Worm (Caenorhabditis elegans) whole organism, young adult: ENCODE data around the gene C16C4.1.

ENCODE experiments used
- F57A8.1 ChIP-seq: fragments of 200-800 bp; sonication (Bioruptor generic); optimal IDR thresholded peaks from 2 replicates; lab custom pipeline; 2018; ENCODE audit warnings: mild to moderate bottlenecking, missing genetic modification characterization, moderate library complexity, missing compliant biosample characterization
- F57C9.4 ChIP-seq: sonication (generic microtip); optimal IDR thresholded peaks from 2 replicates; lab custom pipeline; 2017; ENCODE audit warnings: mild to moderate bottlenecking, missing genetic modification characterization, missing compliant biosample characterization
- ceh-40 ChIP-seq: fragments of 200-800 bp; sonication (Bioruptor generic); IDR thresholded peaks from 2 replicates; pipeline ENCODE4 v1.3.6; 2022; ENCODE audit warnings: missing genetic modification characterization, missing compliant biosample characterization
- ceh-91 ChIP-seq: fragments of 200-800 bp; sonication (Bioruptor generic); IDR thresholded peaks from 2 replicates; pipeline ENCODE4 v1.3.6; 2022; ENCODE audit warnings: missing genetic modification reagents, missing genetic modification characterization, missing compliant biosample characterization
- madf-6 ChIP-seq: fragments of 200-800 bp; sonication (Bioruptor generic); IDR thresholded peaks from 2 replicates; pipeline ENCODE4 v1.3.6; 2022; ENCODE audit warnings: missing genetic modification reagents, missing genetic modification characterization, missing compliant biosample characterization

DNA sequence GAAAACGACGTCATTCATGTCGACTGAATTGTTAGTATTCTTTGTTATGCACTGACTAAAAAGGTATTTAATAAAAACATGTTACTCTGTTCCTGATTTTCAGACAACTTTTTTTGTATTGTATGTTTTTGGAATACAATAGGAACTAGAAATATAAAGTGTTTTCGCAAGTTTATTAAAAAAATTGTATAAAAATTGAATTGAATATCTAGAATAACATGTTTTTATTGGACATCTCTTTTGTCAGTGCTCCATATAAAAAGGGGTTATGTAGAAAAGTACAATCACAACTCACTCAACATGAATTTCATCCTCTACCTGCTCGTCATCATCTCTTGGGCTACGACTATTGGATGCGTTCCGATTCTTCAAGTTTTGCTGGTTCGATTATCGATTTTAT lies 1.3 kb downstream of the C16C4.1 start, which contains the start of gene C46F9.5:
- TF ChIP-seq ceh-40 (GFP tag; lab: Robert Waterston, UW) (no peak), F57C9.4 (tag; lab: Kevin White, UChicago) (no peak), ceh-91 (GFP tag; lab: Robert Waterston, UW) (no peak), F57A8.1 (GFP tag; lab: Kevin White, UChicago) (no peak), madf-6 (no peak)
